Fruit fly (Drosophila melanogaster) S2 (cell line): ENCODE results near the gene CG17571.

Experiments used
- CG8478 ChIP-seq: fragments of >200 bp; optimal IDR thresholded peaks from 2 replicates; lab custom pipeline; 2018
- CTCF ChIP-seq, 2 experiments: fragments of >200 bp; optimal IDR thresholded peaks; 2 replicates each; lab custom pipeline; 2018

DNA sequence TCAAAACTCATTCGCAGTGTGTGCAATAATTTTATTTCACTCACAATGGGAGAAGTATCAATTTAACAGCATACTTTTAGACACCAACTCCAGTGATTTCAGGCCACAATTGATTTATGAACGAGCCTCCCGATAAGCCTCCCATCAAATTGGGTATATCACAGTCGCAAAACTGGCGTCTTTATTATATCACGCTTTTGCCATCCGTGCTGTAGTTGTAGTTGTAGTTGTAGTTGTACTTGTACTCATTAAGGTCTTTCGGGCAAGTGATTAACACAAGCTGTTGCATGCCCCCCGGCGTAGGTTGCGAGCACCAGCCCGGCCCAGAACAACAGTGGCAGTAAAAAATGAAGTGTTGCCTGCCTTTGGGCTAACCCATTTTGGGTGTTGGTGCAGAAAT is 33.7 kb upstream of the CG17571 start:
- TF ChIP-seq CG8478, result no peak
- TF ChIP-seq CTCF (optimal IDR thresholded peaks at IDR 0.05; lab: Kevin White, UChicago), result peak in 1 of 2 experiments; percentile 6
